Fruit fly (Drosophila melanogaster) whole organism, prepupa: ENCODE data around the gene bdwf.

ENCODE experiments used
- Blimp-1 ChIP-seq: fragments of 200-800 bp; sonication (Bioruptor generic); optimal IDR thresholded peaks from 3 replicates; lab custom pipeline; 2017; ENCODE audit warnings: missing biosample characterization, missing genetic modification characterization, mild to moderate bottlenecking, moderate library complexity, missing genetic modification reagents
- CG10631 ChIP-seq: fragments of 200-800 bp; sonication (Bioruptor generic); optimal IDR thresholded peaks from 2 replicates; lab custom pipeline; 2016; ENCODE audit warnings: missing biosample characterization, missing genetic modification characterization
- CG10669 ChIP-seq: fragments of 200-800 bp; sonication (Bioruptor generic); optimal IDR thresholded peaks from 3 replicates; lab custom pipeline; 2018; ENCODE audit warnings: missing biosample characterization, mild to moderate bottlenecking, missing genetic modification characterization, moderate library complexity
- CG11294 ChIP-seq: fragments of 200-800 bp; sonication (Bioruptor generic); IDR thresholded peaks from 2 replicates; pipeline ENCODE4 v1.3.6; 2022; ENCODE audit warnings: missing biosample characterization, missing genetic modification characterization
- CG11762 ChIP-seq: fragments of 200-800 bp; sonication (Bioruptor generic); optimal IDR thresholded peaks from 3 replicates; lab custom pipeline; 2016; ENCODE audit warnings: missing biosample characterization, missing genetic modification characterization; ENCODE audit not compliant: insufficient read depth
- CG15336 ChIP-seq: fragments of 200-800 bp; sonication (Bioruptor generic); IDR thresholded peaks from 2 replicates; pipeline ENCODE4 v1.3.6; 2022; ENCODE audit warnings: missing biosample characterization, missing genetic modification characterization
- CG1621 ChIP-seq: fragments of 200-800 bp; sonication (Bioruptor generic); optimal IDR thresholded peaks from 3 replicates; lab custom pipeline; 2018; ENCODE audit warnings: missing biosample characterization, mild to moderate bottlenecking, missing genetic modification characterization
- CG34406 ChIP-seq: fragments of 200-800 bp; sonication (Bioruptor generic); optimal IDR thresholded peaks from 3 replicates; lab custom pipeline; 2016; ENCODE audit warnings: missing biosample characterization, missing genetic modification characterization
- CG3919 ChIP-seq: fragments of 200-800 bp; sonication (Bioruptor generic); optimal IDR thresholded peaks from 3 replicates; lab custom pipeline; 2016; ENCODE audit warnings: missing biosample characterization, missing genetic modification characterization
- CG4318 ChIP-seq: fragments of 200-800 bp; sonication (Bioruptor generic); optimal IDR thresholded peaks from 3 replicates; lab custom pipeline; 2017; ENCODE audit warnings: missing biosample characterization, mild to moderate bottlenecking, missing genetic modification characterization
- CG6163 ChIP-seq: fragments of 200-800 bp; sonication (Bioruptor generic); IDR thresholded peaks from 3 replicates; pipeline ENCODE4 v1.3.6; 2022; ENCODE audit warnings: missing biosample characterization, missing genetic modification characterization
- CG6276 ChIP-seq: fragments of 200-800 bp; sonication (Bioruptor generic); optimal IDR thresholded peaks from 2 replicates; lab custom pipeline; 2017; ENCODE audit warnings: missing biosample characterization, mild to moderate bottlenecking, missing genetic modification characterization
- CG6792 ChIP-seq: fragments of 200-800 bp; sonication (Bioruptor generic); optimal IDR thresholded peaks from 3 replicates; lab custom pipeline; 2016; ENCODE audit warnings: missing biosample characterization, missing genetic modification characterization
- CG6854 ChIP-seq: fragments of 200-800 bp; sonication (Bioruptor generic); optimal IDR thresholded peaks from 2 replicates; lab custom pipeline; 2017; ENCODE audit warnings: missing biosample characterization, mild to moderate bottlenecking, missing genetic modification characterization
- CG8119 ChIP-seq: fragments of 200-800 bp; sonication (Bioruptor generic); IDR thresholded peaks from 3 replicates; pipeline ENCODE4 v1.3.6; 2022; ENCODE audit warnings: missing biosample characterization, missing genetic modification characterization
- CG9139 ChIP-seq: fragments of 200-800 bp; sonication (Bioruptor generic); optimal IDR thresholded peaks from 3 replicates; lab custom pipeline; 2017; ENCODE audit warnings: missing biosample characterization, mild to moderate bottlenecking, missing genetic modification characterization
- Ets21C ChIP-seq: fragments of 200-800 bp; sonication (Bioruptor generic); optimal IDR thresholded peaks from 3 replicates; lab custom pipeline; 2016; ENCODE audit warnings: missing biosample characterization, missing genetic modification characterization
- Ets96B ChIP-seq: fragments of 200-800 bp; optimal IDR thresholded peaks from 2 replicates; lab custom pipeline; 2019; ENCODE audit warnings: missing biosample characterization, mild to moderate bottlenecking, missing genetic modification characterization, moderate library complexity
- Hr38 ChIP-seq: sonication (Bioruptor generic); optimal IDR thresholded peaks from 2 replicates; lab custom pipeline; 2016; ENCODE audit warnings: missing biosample characterization, missing genetic modification characterization
- Hr39 ChIP-seq: fragments of 200-800 bp; sonication (Bioruptor generic); optimal IDR thresholded peaks from 2 replicates; lab custom pipeline; 2016; ENCODE audit warnings: missing biosample characterization, missing genetic modification characterization
- Hr4 ChIP-seq: fragments of 200-800 bp; sonication (Bioruptor generic); optimal IDR thresholded peaks from 3 replicates; lab custom pipeline; 2016; ENCODE audit warnings: missing biosample characterization, missing genetic modification characterization
- Met ChIP-seq: fragments of 200-800 bp; sonication (Bioruptor generic); optimal IDR thresholded peaks from 3 replicates; lab custom pipeline; 2016; ENCODE audit warnings: missing biosample characterization, missing genetic modification characterization
- OdsH ChIP-seq: fragments of 200-800 bp; sonication (Bioruptor generic); optimal IDR thresholded peaks from 3 replicates; lab custom pipeline; 2016; ENCODE audit warnings: missing biosample characterization, missing genetic modification characterization
- Smox ChIP-seq: fragments of 200-800 bp; sonication (Bioruptor generic); optimal IDR thresholded peaks from 3 replicates; lab custom pipeline; 2016; ENCODE audit warnings: missing biosample characterization, missing genetic modification characterization
- Sox102F ChIP-seq: fragments of 200-800 bp; sonication (Bioruptor generic); optimal IDR thresholded peaks from 2 replicates; lab custom pipeline; 2016; ENCODE audit warnings: missing biosample characterization, mild to moderate bottlenecking, missing genetic modification characterization
- Sox14 ChIP-seq: fragments of 200-800 bp; sonication (Bioruptor generic); optimal IDR thresholded peaks from 3 replicates; lab custom pipeline; 2016; ENCODE audit warnings: missing biosample characterization, missing genetic modification characterization
- acj6 ChIP-seq: fragments of 200-800 bp; sonication (Bioruptor generic); optimal IDR thresholded peaks from 3 replicates; lab custom pipeline; 2016; ENCODE audit warnings: missing biosample characterization, missing genetic modification characterization
- cyc ChIP-seq: fragments of 200-800 bp; sonication (Bioruptor generic); optimal IDR thresholded peaks from 3 replicates; lab custom pipeline; 2016; ENCODE audit warnings: missing biosample characterization, missing genetic modification characterization
- dac ChIP-seq: fragments of 200-800 bp; sonication (Bioruptor generic); optimal IDR thresholded peaks from 2 replicates; lab custom pipeline; 2017; ENCODE audit warnings: missing biosample characterization, mild to moderate bottlenecking, missing genetic modification characterization
- dsx ChIP-seq: fragments of 200-800 bp; optimal IDR thresholded peaks from 3 replicates; lab custom pipeline; 2019; ENCODE audit warnings: missing biosample characterization, mild to moderate bottlenecking, missing genetic modification characterization, moderate library complexity; ENCODE audit not compliant: poor library complexity, severe bottlenecking
- esn ChIP-seq: fragments of 200-800 bp; sonication (Bioruptor generic); optimal IDR thresholded peaks from 2 replicates; lab custom pipeline; 2016; ENCODE audit warnings: missing biosample characterization, mild to moderate bottlenecking, missing genetic modification characterization, moderate library complexity
- fd59A ChIP-seq: fragments of 200-800 bp; sonication (Bioruptor generic); optimal IDR thresholded peaks from 2 replicates; lab custom pipeline; 2017; ENCODE audit warnings: missing biosample characterization, mild to moderate bottlenecking, missing genetic modification characterization, missing genetic modification reagents
- fd85E ChIP-seq: fragments of 200-800 bp; sonication (Bioruptor generic); optimal IDR thresholded peaks from 3 replicates; lab custom pipeline; 2016; ENCODE audit warnings: missing biosample characterization, missing genetic modification characterization
- fkh ChIP-seq: fragments of 200-800 bp; sonication (Bioruptor generic); optimal IDR thresholded peaks from 3 replicates; lab custom pipeline; 2017; ENCODE audit warnings: missing biosample characterization, mild to moderate bottlenecking, missing genetic modification characterization, moderate library complexity
- lz ChIP-seq: fragments of 200-800 bp; sonication (Bioruptor generic); optimal IDR thresholded peaks from 3 replicates; lab custom pipeline; 2016; ENCODE audit warnings: missing biosample characterization, missing genetic modification characterization
- net ChIP-seq: fragments of 200-800 bp; sonication (Bioruptor generic); optimal IDR thresholded peaks from 3 replicates; lab custom pipeline; 2016; ENCODE audit warnings: missing biosample characterization, missing genetic modification characterization
- pdm3 ChIP-seq: fragments of 200-800 bp; sonication (Bioruptor generic); optimal IDR thresholded peaks from 3 replicates; lab custom pipeline; 2016; ENCODE audit warnings: missing biosample characterization, missing genetic modification characterization
- salr ChIP-seq, 2 experiments: fragments of 200-800 bp; sonication (Bioruptor generic); optimal IDR thresholded peaks; 3 replicates each; lab custom pipeline; 2016 to 2018; ENCODE audit warnings: missing biosample characterization in 2 of 2, missing genetic modification characterization in 2 of 2, mild to moderate bottlenecking in 1 of 2
- spab ChIP-seq: fragments of 200-800 bp; sonication (Bioruptor generic); optimal IDR thresholded peaks from 2 replicates; lab custom pipeline; 2017; ENCODE audit warnings: missing biosample characterization, mild to moderate bottlenecking, missing genetic modification characterization, missing genetic modification reagents
- ss ChIP-seq, 2 experiments: fragments of 200-800 bp; sonication (Bioruptor generic); optimal IDR thresholded peaks; 2 replicates in 1 of 2; 3 replicates in 1 of 2; lab custom pipeline; 2017 to 2018; ENCODE audit warnings: mild to moderate bottlenecking in 2 of 2, missing biosample characterization in 2 of 2, missing genetic modification characterization in 2 of 2, moderate library complexity in 1 of 2
- svp ChIP-seq: fragments of 200-800 bp; sonication (Bioruptor generic); peaks from one replicate; lab custom pipeline; 2016; ENCODE audit warnings: missing biosample characterization, missing genetic modification characterization
- topi ChIP-seq: fragments of 200-800 bp; sonication (Bioruptor generic); optimal IDR thresholded peaks from 3 replicates; lab custom pipeline; 2016; ENCODE audit warnings: missing biosample characterization, missing genetic modification characterization
- vri ChIP-seq: fragments of 200-800 bp; sonication (Bioruptor generic); optimal IDR thresholded peaks from 3 replicates; lab custom pipeline; 2016; ENCODE audit warnings: missing biosample characterization, mild to moderate bottlenecking, missing genetic modification characterization

bdwf gene

DNA sequence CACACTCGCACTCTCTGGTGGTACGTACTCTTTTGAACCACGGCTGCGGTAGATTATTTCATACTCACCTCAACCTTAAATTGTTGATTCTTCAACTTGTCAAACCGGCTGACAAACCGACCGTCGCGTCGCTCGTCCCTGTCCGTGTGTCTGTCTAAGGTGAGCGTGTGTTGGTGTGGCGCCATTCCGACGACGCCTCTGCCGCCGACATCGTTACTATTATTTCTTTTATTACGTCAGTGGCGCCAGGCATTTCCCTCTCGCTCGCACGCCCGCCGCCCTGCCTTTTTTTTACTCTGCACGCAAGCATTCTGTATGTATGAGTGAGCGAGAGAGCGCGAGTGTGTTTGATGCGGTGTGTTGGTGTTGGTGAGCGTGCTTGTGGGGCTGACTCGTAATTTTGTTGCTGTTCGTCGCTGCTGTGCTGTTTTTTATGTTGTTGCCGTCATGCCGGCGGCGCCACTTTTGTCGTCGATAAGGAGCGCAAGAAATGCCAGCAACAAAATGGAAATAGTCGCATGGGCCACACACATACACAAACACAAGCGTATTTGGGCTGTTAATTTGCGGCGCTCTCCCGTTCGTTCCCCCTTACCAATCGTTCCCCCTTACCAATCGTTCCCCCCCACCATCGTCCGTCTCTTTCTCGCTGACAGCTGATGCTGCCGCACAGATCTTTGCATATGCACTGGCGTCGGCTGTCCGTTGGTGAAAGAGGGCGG lies 13.4 kb upstream of the bdwf start (continued):
- TF ChIP-seq net (GFP tag; lab: Kevin White, UChicago) (peak; percentile 56), Smox (GFP tag; lab: Kevin White, UChicago) (no peak), CG1621 (tag; lab: Kevin White, UChicago) (peak; percentile 72), Hr4 (GFP tag; lab: Kevin White, UChicago) (no peak), CG6163 (GFP tag; lab: Robert Waterston, UW) (peak; percentile 71), CG10669 (no peak), spab (GFP tag; lab: Kevin White, UChicago) (peak; percentile 21), CG4318 (no peak), fd59A (GFP tag; lab: Kevin White, UChicago) (peak; percentile 5), salr (GFP tag; optimal IDR thresholded peaks at IDR 0.05; lab: Kevin White, UChicago) (no peak), CG15336 (peak; percentile 52; the same call in 1 of the 2 replicates), Blimp-1 (GFP tag; lab: Kevin White, UChicago) (peak; percentile 9), topi (GFP tag; lab: Kevin White, UChicago) (peak; percentile 19), Ets96B (tag; lab: Kevin White, UChicago) (peak; percentile 53), CG10631 (GFP tag; lab: Kevin White, UChicago) (no peak), Sox102F (GFP tag; lab: Kevin White, UChicago) (peak; percentile 40), CG11294 (GFP tag; lab: Robert Waterston, UW) (no peak)

DNA sequence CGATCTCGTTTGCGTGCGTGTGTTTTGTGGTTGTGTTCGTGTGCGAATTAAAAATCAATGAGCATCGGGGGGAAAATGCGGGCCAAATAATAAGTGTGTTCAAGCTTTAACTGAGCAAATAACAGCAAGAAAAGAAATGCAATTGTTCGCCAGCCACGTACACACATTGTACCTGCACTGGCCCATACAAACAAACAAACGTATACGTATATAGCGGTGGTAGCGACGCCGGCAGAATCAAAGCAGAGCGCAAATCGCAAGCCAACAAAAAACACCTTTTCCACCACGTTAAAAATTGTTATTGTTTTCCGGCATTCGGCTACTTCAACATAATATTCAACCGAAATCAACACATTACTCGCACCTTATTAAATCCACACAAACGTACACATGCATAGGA lies 11.6 kb upstream of the bdwf start:
- TF ChIP-seq Met (no peak), Hr38 (GFP tag; lab: Kevin White, UChicago) (no peak), svp (GFP tag; lab: Kevin White, UChicago) (peak; percentile 51)
- TF ChIP-seq, all 60 proteins: peak for 1

DNA sequence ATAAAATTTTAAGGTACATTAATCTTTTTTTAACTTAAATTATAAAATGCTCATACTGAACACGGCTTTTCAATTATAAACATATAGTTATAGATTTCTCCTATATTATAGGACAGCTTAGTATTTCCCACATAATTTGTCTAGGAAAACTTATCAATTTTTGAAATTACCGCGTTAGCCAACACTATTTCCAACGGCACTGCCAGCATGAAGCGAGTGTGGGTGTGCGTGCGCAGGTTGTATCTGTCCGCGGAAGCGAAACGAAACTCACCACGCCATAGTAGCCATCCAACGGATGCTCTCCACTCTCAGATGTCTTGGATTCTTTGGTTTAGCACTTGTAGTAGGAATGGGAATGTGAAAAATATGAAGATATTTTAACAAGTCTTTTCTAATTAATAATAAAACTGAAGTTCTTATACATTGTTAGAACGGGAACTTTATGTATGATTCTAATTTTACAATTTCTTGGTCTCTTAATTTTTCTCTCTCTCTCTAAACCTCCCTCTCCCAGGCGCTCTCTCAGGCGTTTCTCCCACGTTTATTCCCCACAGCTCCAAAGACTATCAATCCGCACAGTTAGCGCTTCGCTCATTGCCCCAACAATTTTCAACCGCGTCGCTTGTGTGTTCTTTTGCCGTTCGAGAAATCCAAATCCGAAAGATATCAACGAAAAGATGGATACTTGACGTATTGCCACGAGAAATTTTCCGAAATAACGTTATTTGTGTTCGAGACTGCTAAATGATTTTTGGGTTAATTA lies 10.7 kb upstream of the bdwf start, which contains the start of gene Dad:
TSS of gene Dad (plus strand) at position 593 of the 763 bp plus-strand sequence.
- TF ChIP-seq Smox (GFP tag; lab: Kevin White, UChicago): peak; percentile 62
- no peak for TF ChIP-seq Hr4 (GFP tag; lab: Kevin White, UChicago)
- TF ChIP-seq dac (GFP tag; lab: Kevin White, UChicago): no peak
- TF ChIP-seq esn (GFP tag; lab: Kevin White, UChicago): peak; percentile 65
- TF ChIP-seq Blimp-1 (GFP tag; lab: Kevin White, UChicago): peak; percentile 6
- no peak for TF ChIP-seq CG8119 (GFP tag; lab: Robert Waterston, UW)
- TF ChIP-seq OdsH (GFP tag; lab: Kevin White, UChicago): peak; percentile 29
- peak; percentile 16 for TF ChIP-seq cyc (GFP tag; lab: Kevin White, UChicago)
- TF ChIP-seq Ets21C (GFP tag; lab: Kevin White, UChicago): peak; percentile 11
- TF ChIP-seq vri (GFP tag; lab: Kevin White, UChicago): peak; percentile 35
- peak; percentile 22 for TF ChIP-seq CG6854 (GFP tag; lab: Kevin White, UChicago)
- peak; percentile 31 for TF ChIP-seq CG34406
- peak; percentile 26 for TF ChIP-seq Sox14 (GFP tag; lab: Kevin White, UChicago)
- no peak for TF ChIP-seq CG4318
- TF ChIP-seq CG10669: no peak
- TF ChIP-seq Met: peak; percentile 63
- TF ChIP-seq Sox102F (GFP tag; lab: Kevin White, UChicago): peak; percentile 54
- peak; percentile 50 for TF ChIP-seq CG9139
- no peak for TF ChIP-seq CG6276
- TF ChIP-seq pdm3: peak; percentile 13
- TF ChIP-seq svp (GFP tag; lab: Kevin White, UChicago): peak; percentile 82
- no peak for TF ChIP-seq fd85E (GFP tag; lab: Kevin White, UChicago)
- TF ChIP-seq lz (GFP tag; lab: Kevin White, UChicago): peak; percentile 57
- no peak for TF ChIP-seq fd59A (GFP tag; lab: Kevin White, UChicago)
- TF ChIP-seq spab (GFP tag; lab: Kevin White, UChicago): no peak
- TF ChIP-seq ss (GFP tag; optimal IDR thresholded peaks at IDR 0.05; lab: Kevin White, UChicago): peak; percentile 8 to 39
- no peak for TF ChIP-seq CG11762 (GFP tag; lab: Kevin White, UChicago)
- peak; percentile 30 for TF ChIP-seq acj6 (GFP tag; lab: Kevin White, UChicago)
- TF ChIP-seq CG6792 (GFP tag; lab: Kevin White, UChicago): peak; percentile 22
- peak; percentile 67 for TF ChIP-seq topi (GFP tag; lab: Kevin White, UChicago)
- TF ChIP-seq fkh (GFP tag; lab: Kevin White, UChicago): no peak
- TF ChIP-seq salr (GFP tag; optimal IDR thresholded peaks at IDR 0.05; lab: Kevin White, UChicago): no peak
- peak; percentile 28 for TF ChIP-seq Hr39 (GFP tag; lab: Kevin White, UChicago)
- TF ChIP-seq CG3919: peak; percentile 25
- TF ChIP-seq dsx: peak; percentile 36
